Worm (Caenorhabditis elegans) whole organism, L4 larva: ENCODE measurements around the gene C24H12.6.

Experiments used
- Y48G9A.11 ChIP-seq: fragments of 200-800 bp; sonication (Bioruptor generic); IDR thresholded peaks from 2 replicates; pipeline ENCODE4 v1.3.6; 2022; ENCODE audit warnings: missing genetic modification reagents, missing genetic modification characterization, missing compliant biosample characterization
- ama-1 ChIP-seq: fragments of 150-350 bp; optimal IDR thresholded peaks from 2 replicates; lab custom pipeline; 2014; ENCODE audit warnings: inconsistent platforms, mixed read lengths
- ces-1 ChIP-seq: fragments of 150-350 bp; sonication (generic microtip); optimal IDR thresholded peaks from 4 replicates; lab custom pipeline; 2014; ENCODE audit warnings: missing biosample characterization, missing genetic modification reagents, missing genetic modification characterization
- dve-1 ChIP-seq: sonication (generic microtip); optimal IDR thresholded peaks from 2 replicates; lab custom pipeline; 2017; ENCODE audit warnings: antibody characterized with exemption, mild to moderate bottlenecking, missing genetic modification characterization, missing compliant biosample characterization; ENCODE audit not compliant: insufficient read depth
- egl-27 ChIP-seq: sonication (generic microtip); optimal IDR thresholded peaks from 3 replicates; lab custom pipeline; 2017; ENCODE audit warnings: missing biosample characterization, missing genetic modification reagents, missing genetic modification characterization
- nhr-6 ChIP-seq: fragments of 150-350 bp; optimal IDR thresholded peaks from 2 replicates; lab custom pipeline; 2014; ENCODE audit warnings: missing biosample characterization, missing genetic modification characterization
- nhr-76 ChIP-seq: fragments of 150-350 bp; optimal IDR thresholded peaks from 2 replicates; lab custom pipeline; 2014; ENCODE audit warnings: missing biosample characterization, missing genetic modification characterization
- snpc-4 ChIP-seq: fragments of 150-350 bp; optimal IDR thresholded peaks from 2 replicates; lab custom pipeline; 2014; ENCODE audit warnings: missing biosample characterization, missing genetic modification characterization
- unc-130 ChIP-seq: sonication (generic microtip); optimal IDR thresholded peaks from 2 replicates; lab custom pipeline; 2016; ENCODE audit warnings: missing genetic modification reagents, missing genetic modification characterization, missing compliant biosample characterization
- zag-1 ChIP-seq: fragments of 150-350 bp; optimal IDR thresholded peaks from 2 replicates; lab custom pipeline; 2014; ENCODE audit warnings: missing biosample characterization, missing genetic modification characterization
- ztf-11 ChIP-seq: fragments of 150-350 bp; optimal IDR thresholded peaks from 2 replicates; lab custom pipeline; 2014; ENCODE audit warnings: missing biosample characterization, missing genetic modification characterization

DNA sequence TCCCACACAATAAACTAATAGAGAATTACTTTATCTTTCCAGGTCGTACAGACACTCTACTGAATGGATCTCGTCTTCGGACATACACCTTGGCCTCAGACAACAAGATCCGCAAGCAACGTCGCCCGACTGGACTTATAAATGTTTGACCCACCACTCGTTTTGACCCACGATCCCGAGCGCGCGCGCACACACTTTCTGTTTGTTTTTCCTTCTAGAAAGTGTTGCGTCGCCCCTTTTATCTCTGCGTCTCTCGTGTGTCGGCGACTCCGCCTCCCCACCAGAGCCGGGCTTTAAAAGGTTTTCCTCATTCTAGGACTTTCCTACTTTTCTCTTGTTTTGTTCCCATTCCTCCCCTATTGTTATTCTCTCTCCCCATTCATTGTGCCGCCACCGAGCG lies 18.6 kb upstream of the C24H12.6 start:
- TF ChIP-seq dve-1 (tag; lab: Kevin White, UChicago), result no peak
- no peak for TF ChIP-seq ztf-11
- no peak for TF ChIP-seq zag-1 (tag; lab: Kevin White, UChicago)
- no peak for TF ChIP-seq egl-27 (tag; lab: Kevin White, UChicago)
- no peak for TF ChIP-seq unc-130
- no peak for TF ChIP-seq ces-1 (GFP tag; lab: Kevin White, UChicago)
- TF ChIP-seq ama-1 (lab: Kevin White, UChicago), result no peak
- no peak for TF ChIP-seq nhr-6
- no peak for TF ChIP-seq Y48G9A.11
- no peak for TF ChIP-seq nhr-76 (tag; lab: Kevin White, UChicago)
- no peak for TF ChIP-seq snpc-4 (tag; lab: Kevin White, UChicago)
